Worm (Caenorhabditis elegans): ENCODE measurements around the gene T07A9.14.

DNA sequence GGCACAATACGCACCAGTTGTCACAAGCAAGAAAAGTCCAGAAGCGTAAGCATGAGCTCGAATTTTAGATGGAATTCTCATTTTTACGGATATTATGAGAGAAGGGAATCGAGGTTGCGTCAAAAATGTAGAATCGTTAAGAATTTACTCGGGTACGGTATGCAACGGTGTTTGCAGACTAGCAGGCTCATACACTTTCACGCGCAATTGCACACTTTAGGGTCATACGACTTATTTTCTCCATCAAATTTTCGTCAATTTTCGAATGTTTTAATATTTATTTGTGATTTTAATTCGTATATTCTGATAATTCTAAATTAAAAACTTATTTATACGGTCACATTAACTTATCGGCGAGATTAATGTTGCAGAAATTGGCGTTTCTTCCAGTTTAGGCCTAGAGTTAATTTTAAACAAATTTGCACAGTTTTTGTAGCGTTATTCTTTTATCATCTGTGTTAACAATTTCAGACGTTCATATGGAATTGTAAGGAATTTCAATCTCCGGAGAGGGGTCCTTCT lies 7.0 kb downstream of the T07A9.14 start, which contains the start of the genes T07A9.15 and nog-1:
- TF ChIP-seq mdl-1 (tag; optimal IDR thresholded peaks at IDR 0.05) (no peak), unc-39 (tag; optimal IDR thresholded peaks at IDR 0.05) (no peak), nhr-28 (tag; optimal IDR thresholded peaks at IDR 0.05) (no peak), lin-1 (GFP tag; IDR thresholded peaks at IDR 0.05) (no peak)
